Fruit fly (Drosophila melanogaster) S2 (cell line): Measurements from ENCODE around the gene Notum.

Experiments
- CG8478 ChIP-seq: fragments of >200 bp; optimal IDR thresholded peaks from 2 replicates; lab custom pipeline; 2018
- CTCF ChIP-seq, 2 experiments: fragments of >200 bp; optimal IDR thresholded peaks; 2 replicates each; lab custom pipeline; 2018

Gene Notum

DNA sequence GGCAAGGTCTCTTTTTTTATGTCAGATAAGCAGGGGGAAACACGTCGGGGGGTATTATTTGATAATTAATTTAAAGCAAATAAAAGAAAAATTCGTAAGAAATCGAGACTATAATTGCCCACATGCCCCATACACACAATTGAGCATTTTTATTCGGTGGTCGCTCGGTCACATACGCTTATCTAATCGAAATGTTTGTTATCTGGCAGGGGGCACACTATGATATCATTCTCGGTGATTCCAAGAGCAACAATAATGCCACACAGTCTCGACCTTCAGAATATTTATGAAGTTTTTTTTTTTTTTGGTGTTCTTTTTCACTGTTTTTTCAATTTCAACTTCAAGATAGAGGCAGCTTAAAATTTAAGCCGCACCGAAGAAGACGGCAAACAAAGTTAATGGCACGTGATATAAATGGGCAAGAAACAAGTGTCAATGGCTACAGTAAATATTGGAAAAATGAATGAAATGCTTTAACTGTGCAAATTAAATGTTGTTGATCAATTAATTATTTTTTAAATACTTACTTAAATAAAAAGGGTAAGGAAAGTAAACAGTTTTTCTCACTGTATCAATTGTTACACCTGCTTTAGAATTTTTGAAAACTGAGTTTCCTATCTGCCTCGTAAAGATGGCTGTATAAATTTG is 23.8 kb upstream of the Notum start:
- no peak for TF ChIP-seq CTCF (optimal IDR thresholded peaks at IDR 0.05; lab: Kevin White, UChicago)
- TF ChIP-seq CG8478 (lab: Kevin White, UChicago), result no peak

DNA sequence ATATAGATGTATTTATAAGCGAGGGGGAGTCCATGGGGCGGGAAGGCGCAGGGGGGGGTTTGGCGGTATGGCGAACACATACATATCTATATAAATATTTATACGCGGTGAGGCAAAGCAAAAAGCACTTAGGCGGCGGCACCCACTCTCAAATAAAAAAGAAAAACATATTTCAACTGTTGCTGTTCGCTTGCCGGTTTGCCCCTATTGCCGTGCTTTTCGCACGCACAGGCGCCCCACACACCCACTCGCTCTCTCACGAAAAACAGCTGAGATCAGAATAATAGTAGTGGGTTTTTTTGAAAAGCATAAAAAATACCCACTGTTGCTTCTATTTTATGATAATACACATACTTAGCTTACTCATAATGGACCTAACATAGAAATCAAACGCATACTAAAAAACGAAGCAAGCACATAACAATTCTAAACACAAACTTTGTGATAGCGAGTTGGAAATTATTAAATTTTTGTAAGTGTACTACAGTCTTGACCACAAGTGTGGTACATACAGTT is 22.1 kb upstream of the Notum start:
- no peak for TF ChIP-seq CG8478 (lab: Kevin White, UChicago)
- TF ChIP-seq CTCF (optimal IDR thresholded peaks at IDR 0.05; lab: Kevin White, UChicago), result no peak

DNA sequence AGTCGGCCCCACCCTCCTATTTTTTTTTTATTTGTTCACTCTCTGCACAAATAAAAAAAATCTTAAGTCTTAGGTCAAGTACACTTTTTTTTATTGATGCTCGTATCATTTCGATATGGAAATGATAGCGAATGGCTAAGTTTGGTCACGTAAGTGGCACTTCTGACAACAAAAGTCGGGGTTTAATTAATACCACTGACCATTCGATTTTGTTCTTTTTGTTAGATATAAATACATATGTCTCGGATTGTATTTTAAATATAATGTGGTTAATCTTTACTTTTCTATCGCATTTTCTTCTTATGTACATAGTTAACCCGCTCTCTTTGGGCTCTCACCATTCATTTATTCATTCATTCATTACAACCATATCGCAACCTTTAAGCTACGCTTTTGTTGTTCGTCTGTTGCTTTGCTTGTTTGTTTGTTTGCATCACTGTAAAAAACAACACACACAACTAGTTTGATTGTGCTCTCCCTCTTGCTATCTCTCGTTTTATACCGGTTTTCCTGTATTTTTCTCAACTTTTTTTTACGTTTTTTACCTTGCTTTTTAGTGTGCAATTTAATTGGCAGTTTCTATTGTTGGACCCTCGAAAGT is 21.1 kb upstream of the Notum start:
- TF ChIP-seq CG8478 (lab: Kevin White, UChicago) (no peak), CTCF (optimal IDR thresholded peaks at IDR 0.05; lab: Kevin White, UChicago) (no peak)

DNA sequence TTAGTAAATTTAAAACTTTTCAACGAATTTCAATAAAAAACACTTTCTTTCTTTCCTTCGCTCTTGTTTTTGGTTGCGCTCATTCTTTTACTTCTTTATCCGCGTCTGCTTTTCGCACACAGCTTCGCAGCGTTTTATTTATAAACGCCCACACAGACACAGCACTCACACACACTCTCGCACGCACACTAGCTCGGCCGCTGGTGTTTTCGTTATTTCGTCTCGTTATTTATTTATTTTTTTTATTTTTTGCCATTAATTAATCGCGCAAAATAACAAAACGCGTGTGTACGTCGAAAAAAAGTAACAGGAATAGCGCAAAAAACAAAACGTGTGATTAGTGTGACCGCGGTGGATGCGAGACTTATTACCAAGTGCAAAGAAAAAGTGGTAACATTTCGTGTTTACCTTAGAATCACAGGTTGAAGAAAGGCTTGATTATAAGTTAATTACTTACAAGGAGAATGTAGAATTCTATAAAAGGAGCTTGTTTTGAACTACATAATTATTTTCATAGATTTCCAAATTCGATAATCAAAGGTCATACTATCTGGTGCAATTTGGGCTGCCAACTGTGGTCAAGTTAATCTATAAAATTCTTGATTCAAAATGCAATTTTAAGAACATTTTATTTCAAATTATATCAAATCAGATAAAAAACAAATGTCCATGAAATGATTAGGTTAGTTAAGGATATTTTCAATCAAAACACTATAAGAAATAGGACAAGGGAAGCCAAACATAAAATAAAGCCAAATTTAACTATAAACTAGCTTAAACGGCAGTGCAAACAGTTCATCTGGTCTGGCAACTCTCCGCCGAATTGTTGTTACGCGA is 18.7 kb upstream of the Notum start, which contains the start of the genes hzg and mRpS31:
TSS of gene hzg (minus strand) at position 336 of the 837 bp plus-strand sequence.
TSS of gene mRpS31 (plus strand) at position 793 of the 837 bp plus-strand sequence.
- TF ChIP-seq CG8478 (lab: Kevin White, UChicago), result no peak
- no peak for TF ChIP-seq CTCF (optimal IDR thresholded peaks at IDR 0.05; lab: Kevin White, UChicago)

DNA sequence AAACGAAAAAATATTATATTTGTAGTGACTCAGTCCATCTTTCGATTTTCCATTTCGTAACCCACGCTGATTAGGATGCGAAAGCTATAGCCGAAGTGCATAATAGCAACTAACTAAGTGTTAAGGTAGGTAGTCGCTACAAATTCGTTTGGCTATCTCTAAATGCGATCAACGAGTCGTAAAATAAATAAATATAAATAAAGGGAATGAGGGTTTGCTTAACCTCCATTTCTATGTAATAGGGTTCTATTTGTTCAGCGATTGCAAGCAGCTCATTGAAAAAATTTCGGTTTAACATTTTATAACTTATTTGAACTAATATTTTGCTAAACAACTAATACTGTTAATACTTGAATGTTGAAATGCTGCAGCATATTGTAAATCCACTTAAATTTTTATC is 13.1 kb upstream of the Notum start:
- TF ChIP-seq CTCF (optimal IDR thresholded peaks at IDR 0.05; lab: Kevin White, UChicago), result no peak
- TF ChIP-seq CG8478 (lab: Kevin White, UChicago), result no peak

DNA sequence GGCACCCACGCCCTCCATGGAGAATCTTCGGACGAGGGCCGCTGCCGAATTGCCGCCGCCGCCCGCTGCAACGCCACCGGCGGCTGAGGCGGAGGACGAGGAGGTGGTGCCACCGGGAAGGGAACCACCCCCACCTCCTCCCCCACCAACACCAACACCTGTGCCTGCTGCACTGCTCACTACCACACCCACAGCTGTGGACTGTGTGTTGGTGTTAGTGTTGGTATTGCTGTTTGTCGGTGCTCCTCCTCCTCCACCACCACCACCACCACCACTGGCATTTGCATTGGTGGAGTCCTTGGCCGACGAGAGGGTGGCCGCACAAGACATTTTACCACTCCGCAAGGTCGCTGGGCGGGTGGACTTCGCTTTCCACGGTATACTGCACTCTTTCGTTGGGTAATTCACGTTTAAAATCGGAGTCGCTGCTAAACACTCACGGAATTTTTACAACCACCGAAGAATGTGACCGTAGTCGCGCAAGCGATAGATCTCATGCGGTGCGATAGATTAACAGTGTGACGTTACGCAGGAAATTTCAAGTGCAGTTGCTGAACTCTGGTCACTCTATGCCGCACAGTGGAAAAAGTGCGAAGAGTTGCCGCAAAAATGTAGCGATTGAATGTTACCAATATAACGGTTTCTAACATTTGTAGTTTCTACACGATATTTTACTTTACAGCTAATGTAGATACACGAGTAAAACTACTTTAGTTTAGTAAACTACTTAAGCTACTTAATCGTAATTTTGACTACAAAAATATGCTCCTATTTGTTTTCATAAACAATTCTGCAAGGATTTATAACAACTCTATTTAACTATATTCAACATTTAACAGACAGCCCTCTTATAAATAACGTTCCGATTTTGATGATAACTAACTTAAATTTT is 11.7 kb upstream of the Notum start, which contains the start of gene mib1:
TSS of gene mib1 (minus strand) at position 494 of the 892 bp plus-strand sequence.
- TF ChIP-seq CTCF (optimal IDR thresholded peaks at IDR 0.05; lab: Kevin White, UChicago) (peak; percentile 55), CG8478 (lab: Kevin White, UChicago) (no peak)

DNA sequence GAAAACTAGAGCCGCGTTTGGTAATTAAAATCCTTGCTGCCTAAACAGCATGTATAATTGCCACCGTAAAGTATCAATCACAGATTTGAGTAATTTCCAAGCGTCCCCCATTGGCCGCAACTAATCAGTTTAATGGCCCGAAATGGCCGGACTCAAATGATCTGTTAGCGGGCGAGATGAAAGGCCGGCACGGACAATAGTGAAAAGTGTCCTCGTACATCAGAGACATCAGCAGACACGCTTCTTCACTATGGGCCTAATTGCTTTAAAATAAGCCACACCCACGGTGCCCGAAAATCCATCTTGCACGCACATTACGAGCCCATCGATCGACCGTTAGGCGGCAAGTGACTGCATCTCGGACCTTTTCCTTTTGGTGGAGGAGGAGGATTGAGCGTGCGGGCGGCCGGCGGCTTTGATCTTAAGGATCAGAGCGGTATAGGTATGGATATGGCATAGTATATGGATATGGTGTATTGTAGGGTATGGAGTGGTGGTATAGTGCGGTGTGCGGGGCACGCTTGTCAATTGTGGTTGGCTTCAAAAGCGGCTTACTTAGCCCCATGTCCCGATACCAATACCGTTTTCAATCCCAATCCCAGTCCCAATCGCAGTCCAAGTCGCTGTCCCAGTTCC is 10.8 kb upstream of the Notum start:
- TF ChIP-seq CTCF (optimal IDR thresholded peaks at IDR 0.05; lab: Kevin White, UChicago), result no peak
- no peak for TF ChIP-seq CG8478 (lab: Kevin White, UChicago)

DNA sequence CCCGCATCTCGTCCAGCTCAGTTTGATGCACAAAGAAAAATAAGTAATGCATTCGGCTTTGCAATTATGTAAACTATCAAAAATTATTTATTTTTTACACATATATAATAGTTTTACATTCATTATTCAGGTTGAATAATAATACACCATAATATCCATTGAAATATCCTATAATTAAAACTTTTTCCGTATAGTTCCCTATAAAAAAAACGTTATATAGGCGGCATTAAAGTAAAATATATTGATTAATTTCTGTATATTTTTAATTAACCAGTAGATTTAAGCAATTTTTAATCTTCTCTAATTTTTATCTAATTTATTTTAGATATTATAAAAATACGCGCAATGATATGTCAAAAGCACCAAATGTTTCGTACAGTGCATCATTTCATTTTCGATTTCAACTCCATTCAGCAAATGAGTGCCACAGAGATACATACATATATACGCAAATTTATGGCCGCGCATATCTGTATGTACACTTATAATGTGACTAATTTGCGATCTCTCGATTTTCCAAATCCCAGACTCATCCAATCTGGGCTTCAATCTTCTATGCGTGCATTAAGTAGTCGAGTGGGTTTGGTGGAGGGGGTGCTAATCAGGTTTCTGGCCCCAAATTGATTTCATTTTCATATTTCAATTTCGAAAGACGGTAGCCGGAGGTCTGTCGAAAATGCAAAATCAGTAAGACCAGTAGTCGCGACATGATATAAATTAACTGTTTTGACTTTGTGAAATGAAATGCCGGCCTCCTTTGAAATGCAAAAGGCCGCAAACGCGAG is 9.9 kb upstream of the Notum start:
- TF ChIP-seq CTCF (optimal IDR thresholded peaks at IDR 0.05; lab: Kevin White, UChicago), result no peak
- TF ChIP-seq CG8478 (lab: Kevin White, UChicago), result no peak

DNA sequence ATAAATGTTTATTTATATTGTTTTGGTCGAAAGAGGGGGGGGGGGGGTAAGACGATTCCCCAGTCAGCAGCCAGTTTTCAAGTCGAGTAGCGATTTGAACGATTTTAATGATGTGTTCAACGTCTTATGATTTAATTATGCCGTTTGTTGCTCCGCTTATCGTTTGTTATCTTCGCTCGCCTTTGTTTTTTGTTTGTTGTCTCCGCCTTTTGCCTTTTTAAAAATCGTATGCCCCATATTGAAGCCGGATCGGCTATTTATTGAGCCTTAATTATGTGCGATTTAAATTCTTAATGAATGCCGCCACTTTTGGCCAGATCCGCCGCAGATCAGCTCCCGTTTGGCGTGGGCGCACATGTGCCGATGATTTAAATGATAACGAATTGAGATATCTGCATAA is 8.8 kb upstream of the Notum start:
- TF ChIP-seq CG8478 (lab: Kevin White, UChicago) (no peak), CTCF (optimal IDR thresholded peaks at IDR 0.05; lab: Kevin White, UChicago) (no peak)

DNA sequence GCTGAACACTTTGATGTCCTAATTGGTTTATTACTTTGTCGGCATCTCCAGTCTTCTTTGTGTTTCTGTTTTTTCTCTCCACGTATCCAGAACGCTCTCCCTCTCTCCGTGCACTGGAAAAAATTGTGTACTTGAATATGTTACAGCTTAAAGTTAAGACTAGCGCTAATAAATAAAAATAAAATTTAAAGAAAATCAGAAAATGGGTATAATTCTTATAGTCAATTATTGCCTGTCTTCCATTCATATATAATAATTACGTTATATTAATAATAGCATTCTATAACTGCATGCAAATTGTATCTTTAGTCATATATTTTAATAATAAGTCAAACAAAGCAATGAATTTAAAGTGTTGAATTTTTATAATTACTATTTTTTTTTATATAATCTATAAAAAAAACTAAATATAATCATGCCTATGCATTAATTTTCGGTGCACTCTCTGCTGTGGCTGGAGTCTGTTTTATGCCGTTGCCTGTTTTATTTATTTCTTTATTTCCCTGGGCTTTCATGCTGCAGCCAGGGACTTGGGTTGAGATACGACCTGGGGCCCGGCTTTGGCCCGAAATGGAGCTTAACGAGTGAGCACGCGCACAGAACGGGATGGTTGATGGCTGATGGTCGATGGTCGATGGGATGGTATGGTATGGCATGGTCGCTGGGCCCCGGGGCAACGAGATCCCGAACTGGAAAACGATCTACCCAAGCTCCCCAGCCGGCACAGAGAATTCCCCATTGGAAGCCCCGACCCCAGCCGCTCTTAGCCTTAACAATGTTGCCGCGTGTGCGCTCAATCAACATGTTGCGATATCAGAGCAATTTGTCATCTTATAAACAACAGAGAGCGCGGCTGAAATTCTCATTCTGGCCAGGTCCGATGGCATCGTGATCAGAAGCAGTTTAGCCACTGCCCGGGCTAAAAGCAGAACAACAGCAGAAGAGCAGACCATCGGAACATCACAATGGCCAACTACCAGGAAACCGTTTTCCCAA is 7.2 kb upstream of the Notum start:
- TF ChIP-seq CTCF (optimal IDR thresholded peaks at IDR 0.05; lab: Kevin White, UChicago) (no peak), CG8478 (lab: Kevin White, UChicago) (no peak)

DNA sequence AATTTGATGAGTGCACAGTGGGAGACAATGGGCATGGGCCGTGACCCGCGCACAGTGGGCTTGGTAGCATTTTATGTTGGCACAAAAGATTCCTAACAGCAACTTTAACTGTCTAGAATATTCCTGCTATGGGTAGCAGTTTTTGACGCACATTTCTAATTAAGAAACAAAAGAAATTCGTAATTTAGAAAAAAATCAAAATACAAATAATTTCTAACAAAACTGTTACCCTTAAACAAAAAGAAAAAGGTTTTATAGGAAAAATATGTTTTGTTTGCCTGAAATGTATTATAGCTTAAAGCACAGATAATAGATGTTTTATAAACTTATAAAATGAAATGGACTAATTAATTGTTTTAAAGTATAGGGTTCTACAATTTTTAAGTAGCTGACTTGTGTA is 6.4 kb upstream of the Notum start:
- TF ChIP-seq CG8478 (lab: Kevin White, UChicago), result no peak
- TF ChIP-seq CTCF (optimal IDR thresholded peaks at IDR 0.05; lab: Kevin White, UChicago), result no peak
